Fruit fly (Drosophila melanogaster) whole organism, embryonic: ENCODE results near the gene CG14079.

Experiments
- Blimp-1 ChIP-seq: fragments of 200-800 bp; sonication (Bioruptor generic); optimal IDR thresholded peaks from 3 replicates; lab custom pipeline; 2018; ENCODE audit warnings: missing biosample characterization, missing genetic modification characterization, mild to moderate bottlenecking, moderate library complexity, missing genetic modification reagents
- CG12236 ChIP-seq: fragments of 200-800 bp; sonication (Bioruptor generic); optimal IDR thresholded peaks from 2 replicates; lab custom pipeline; 2016; ENCODE audit warnings: missing biosample characterization, missing genetic modification characterization
- CG12391 ChIP-seq: fragments of 200-800 bp; sonication (Bioruptor generic); optimal IDR thresholded peaks from 3 replicates; lab custom pipeline; 2018; ENCODE audit warnings: missing biosample characterization, mild to moderate bottlenecking, missing genetic modification characterization, moderate library complexity
- CG17361 ChIP-seq: fragments of 200-800 bp; sonication (Bioruptor generic); IDR thresholded peaks from 3 replicates; pipeline ENCODE4 v1.3.6; 2022; ENCODE audit warnings: missing biosample characterization, missing genetic modification characterization
- CG8359 ChIP-seq: fragments of 200-800 bp; sonication (Bioruptor generic); optimal IDR thresholded peaks from 2 replicates; lab custom pipeline; 2017; ENCODE audit warnings: missing biosample characterization, mild to moderate bottlenecking, missing genetic modification characterization, borderline replicate concordance
- CG9215 ChIP-seq: fragments of 200-800 bp; sonication (Bioruptor generic); IDR thresholded peaks from 2 replicates; pipeline ENCODE4 v1.3.6; 2022; ENCODE audit warnings: missing biosample characterization, missing genetic modification characterization
- Dfd ChIP-seq, 2 experiments: fragments of >200 bp; optimal IDR thresholded peaks; 2 replicates each; lab custom pipeline; 2017; ENCODE audit warnings: missing biosample characterization in 2 of 2, missing genetic modification characterization in 2 of 2
- Gug ChIP-seq: fragments of 200-800 bp; sonication (Bioruptor generic); IDR thresholded peaks from 4 replicates; pipeline ENCODE4 v1.3.6; 2022; ENCODE audit warnings: missing biosample characterization, missing genetic modification characterization
- Hr3 ChIP-seq: fragments of 200-800 bp; sonication (Bioruptor generic); optimal IDR thresholded peaks from 3 replicates; lab custom pipeline; 2016; ENCODE audit warnings: missing biosample characterization, missing genetic modification characterization
- Sox102F ChIP-seq: fragments of 200-800 bp; sonication (Bioruptor generic); optimal IDR thresholded peaks from 2 replicates; lab custom pipeline; 2018; ENCODE audit warnings: missing biosample characterization, mild to moderate bottlenecking, missing genetic modification characterization, moderate library complexity
- chm ChIP-seq: fragments of 200-800 bp; sonication (Bioruptor generic); IDR thresholded peaks from 2 replicates; pipeline ENCODE4 v1.3.6; 2022; ENCODE audit warnings: missing biosample characterization, missing genetic modification characterization
- wor ChIP-seq: fragments of 200-800 bp; sonication (Bioruptor generic); IDR thresholded peaks from 2 replicates; pipeline ENCODE4 v1.3.6; 2022; ENCODE audit warnings: missing biosample characterization, missing genetic modification characterization

DNA sequence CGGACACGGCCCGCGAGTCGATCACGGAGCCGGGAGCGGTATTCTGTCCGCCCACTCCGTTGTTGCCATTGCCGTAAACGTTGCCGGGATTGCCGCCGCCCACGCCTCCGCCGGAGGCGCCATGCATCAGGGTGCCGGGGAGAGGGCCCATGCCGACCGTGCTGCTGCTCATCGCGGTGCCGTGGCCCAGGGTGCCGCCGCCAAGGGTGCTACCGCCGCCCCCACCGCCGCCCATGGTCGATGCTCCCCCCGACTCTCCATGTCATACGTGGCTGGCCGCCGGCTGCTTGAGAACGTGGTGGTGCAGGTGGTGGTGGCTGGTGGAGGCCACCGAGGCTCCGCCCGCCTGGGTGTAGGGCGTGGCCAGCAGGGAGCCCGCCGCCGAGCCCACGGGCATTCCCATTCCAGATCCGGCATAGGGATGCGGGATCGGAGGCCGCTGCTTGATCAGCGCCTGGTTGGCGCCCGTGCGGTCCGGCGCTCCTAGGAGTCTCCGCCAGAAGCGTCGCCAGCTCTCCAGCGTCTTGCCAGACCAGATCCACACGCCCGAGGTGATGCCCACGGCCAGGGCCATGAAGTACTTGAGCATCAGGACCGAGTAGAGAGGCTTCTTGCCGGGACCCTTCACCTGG, 46.3 kb downstream of the CG14079 start:
- TF ChIP-seq CG12391 (tag; lab: Kevin White, UChicago) (no peak), Dfd (GFP tag; optimal IDR thresholded peaks at IDR 0.05; lab: Kevin White, UChicago) (no peak), Blimp-1 (GFP tag; lab: Kevin White, UChicago) (no peak), CG12236 (GFP tag; lab: Kevin White, UChicago) (no peak), wor (no peak), CG17361 (GFP tag; lab: Robert Waterston, UW) (no peak), CG8359 (GFP tag; lab: Kevin White, UChicago) (no peak), CG9215 (GFP tag; lab: Robert Waterston, UW) (no peak), chm (GFP tag; lab: Robert Waterston, UW) (no peak), Hr3 (no peak), Gug (GFP tag; lab: Robert Waterston, UW) (no peak), Sox102F (no peak)
